Worm (Caenorhabditis elegans) whole organism, L2 larva: ENCODE results near the gene lact-4.

ENCODE experiments used
- dmd-4 ChIP-seq: sonication (generic microtip); optimal IDR thresholded peaks from 2 replicates; lab custom pipeline; 2017; ENCODE audit warnings: missing biosample characterization, missing genetic modification characterization
- egl-27 ChIP-seq: sonication (generic microtip); optimal IDR thresholded peaks from 3 replicates; lab custom pipeline; 2017; ENCODE audit warnings: missing biosample characterization, missing genetic modification reagents, missing genetic modification characterization
- fos-1 ChIP-seq: fragments of 150-350 bp; optimal IDR thresholded peaks from 2 replicates; lab custom pipeline; 2014; ENCODE audit warnings: missing biosample characterization, missing genetic modification characterization
- lin-11 ChIP-seq: fragments of 150-350 bp; sonication (generic microtip); optimal IDR thresholded peaks from 2 replicates; lab custom pipeline; 2014; ENCODE audit warnings: missing biosample characterization, missing genetic modification characterization, inconsistent platforms, mixed read lengths
- nhr-12 ChIP-seq: fragments of 150-350 bp; optimal IDR thresholded peaks from 2 replicates; lab custom pipeline; 2014; ENCODE audit warnings: missing biosample characterization, missing genetic modification characterization
- nhr-129 ChIP-seq: fragments of 150-350 bp; optimal IDR thresholded peaks from 2 replicates; lab custom pipeline; 2014; ENCODE audit warnings: missing biosample characterization, missing genetic modification characterization
- nhr-237 ChIP-seq: fragments of 150-350 bp; optimal IDR thresholded peaks from 2 replicates; lab custom pipeline; 2014; ENCODE audit warnings: missing biosample characterization, missing genetic modification characterization
- nhr-6 ChIP-seq: fragments of 150-350 bp; optimal IDR thresholded peaks from 2 replicates; lab custom pipeline; 2014; ENCODE audit warnings: missing biosample characterization, missing genetic modification characterization
- sem-4 ChIP-seq: fragments of 150-350 bp; optimal IDR thresholded peaks from 2 replicates; lab custom pipeline; 2014; ENCODE audit warnings: missing biosample characterization, missing genetic modification reagents, missing genetic modification characterization
- skn-1 ChIP-seq: sonication (generic microtip); optimal IDR thresholded peaks from 2 replicates; lab custom pipeline; 2017; ENCODE audit warnings: missing biosample characterization, missing genetic modification characterization
- snpc-4 ChIP-seq: fragments of 150-350 bp; optimal IDR thresholded peaks from 2 replicates; lab custom pipeline; 2014; ENCODE audit warnings: missing biosample characterization, missing genetic modification characterization
- unc-62 ChIP-seq: fragments of 150-350 bp; optimal IDR thresholded peaks from 2 replicates; lab custom pipeline; 2014; ENCODE audit warnings: missing biosample characterization, missing genetic modification reagents, missing genetic modification characterization
- zag-1 ChIP-seq: fragments of 150-350 bp; optimal IDR thresholded peaks from 2 replicates; lab custom pipeline; 2014; ENCODE audit warnings: missing biosample characterization, missing genetic modification characterization
- ztf-4 ChIP-seq: fragments of 150-350 bp; optimal IDR thresholded peaks from 2 replicates; lab custom pipeline; 2014; ENCODE audit warnings: missing biosample characterization, missing genetic modification characterization

- TF ChIP-seq zag-1: no peak
- TF ChIP-seq nhr-129 (tag; lab: Kevin White, UChicago): no peak
- no peak for TF ChIP-seq snpc-4 (tag; lab: Kevin White, UChicago)
- TF ChIP-seq lin-11 (tag; lab: Kevin White, UChicago): no peak
- no peak for TF ChIP-seq sem-4 (tag; lab: Kevin White, UChicago)
- no peak for TF ChIP-seq nhr-6 (tag; lab: Kevin White, UChicago)
- TF ChIP-seq nhr-12 (tag; lab: Kevin White, UChicago): no peak
- TF ChIP-seq nhr-237 (tag; lab: Kevin White, UChicago): no peak
- TF ChIP-seq unc-62 (GFP tag; lab: Kevin White, UChicago): no peak
- no peak for TF ChIP-seq dmd-4 (tag; lab: Kevin White, UChicago)
- no peak for TF ChIP-seq fos-1 (tag; lab: Kevin White, UChicago)
- no peak for TF ChIP-seq egl-27 (tag; lab: Kevin White, UChicago)
- TF ChIP-seq ztf-4 (tag; lab: Kevin White, UChicago): no peak
- no peak for TF ChIP-seq skn-1 (tag; lab: Kevin White, UChicago)
Observed at ce11 chrII:8508956-8509355, 28.7 kb upstream of the lact-4 start, which contains the start of gene T13H5.1.
